Worm (Caenorhabditis elegans) whole organism, midembryonic: ENCODE data around the gene C06A8.8.

Source experiments
- T22C8.4 ChIP-seq: fragments of 200-800 bp; sonication (Bioruptor generic); IDR thresholded peaks from 2 replicates; pipeline ENCODE4 v1.3.6; 2022; ENCODE audit warnings: missing genetic modification characterization, missing compliant biosample characterization
- cog-1 ChIP-seq: sonication (generic microtip); optimal IDR thresholded peaks from 2 replicates; lab custom pipeline; 2016; ENCODE audit warnings: missing genetic modification characterization, missing compliant biosample characterization
- flt-1 ChIP-seq: fragments of 200-800 bp; sonication (Bioruptor generic); IDR thresholded peaks from 2 replicates; pipeline ENCODE4 v1.3.6; 2022; ENCODE audit warnings: missing genetic modification characterization, missing compliant biosample characterization
- klf-2 ChIP-seq: fragments of 200-800 bp; sonication (Bioruptor generic); conservative IDR thresholded peaks from 2 replicates; pipeline ENCODE4 v1.3.6; 2022; ENCODE audit warnings: missing genetic modification reagents, missing genetic modification characterization, missing compliant biosample characterization
- med-1 ChIP-seq: sonication (generic microtip); optimal IDR thresholded peaks from 2 replicates; lab custom pipeline; 2017; ENCODE audit warnings: missing genetic modification characterization, mild to moderate bottlenecking, missing compliant biosample characterization, antibody characterized with exemption, missing genetic modification reagents; ENCODE audit not compliant: insufficient read depth
- ref-1 ChIP-seq: fragments of 200-800 bp; sonication (Bioruptor generic); conservative IDR thresholded peaks from 2 replicates; pipeline ENCODE4 v1.3.6; 2022; ENCODE audit warnings: missing genetic modification reagents, missing genetic modification characterization, missing compliant biosample characterization
- ztf-23 ChIP-seq: fragments of 200-800 bp; sonication (Bioruptor generic); IDR thresholded peaks from 2 replicates; pipeline ENCODE4 v1.3.6; 2022; ENCODE audit warnings: missing genetic modification reagents, missing genetic modification characterization, missing compliant biosample characterization
- ztf-29 ChIP-seq: fragments of 200-800 bp; sonication (Bioruptor generic); IDR thresholded peaks from 2 replicates; pipeline ENCODE4 v1.3.6; 2022; ENCODE audit warnings: missing genetic modification reagents, missing genetic modification characterization, missing compliant biosample characterization

C06A8.8 gene

ce11 chrII:7722784-7723183, 49.0 kb downstream of the C06A8.8 start:
- no peak for TF ChIP-seq ztf-23
- TF ChIP-seq ref-1, result no peak
- TF ChIP-seq ztf-29 (GFP tag; lab: Robert Waterston, UW), result no peak
- no peak for TF ChIP-seq med-1 (GFP tag; lab: Kevin White, UChicago)
- no peak for TF ChIP-seq T22C8.4 (GFP tag; lab: Robert Waterston, UW)

ce11 chrII:7720479-7720878, 51.3 kb downstream of the C06A8.8 start:
- TF ChIP-seq med-1 (GFP tag; lab: Kevin White, UChicago), result no peak
- TF ChIP-seq cog-1 (tag; lab: Kevin White, UChicago), result no peak
- no peak for TF ChIP-seq ref-1

ce11 chrII:7719039-7719438, 52.8 kb downstream of the C06A8.8 start:
- TF ChIP-seq ztf-29 (GFP tag; lab: Robert Waterston, UW) (no peak), flt-1 (no peak), ref-1 (no peak), klf-2 (GFP tag; lab: Robert Waterston, UW) (no peak)

ce11 chrII:7718491-7718890, 53.3 kb downstream of the C06A8.8 start, which contains the start of gene cpna-5:
Gene cpna-5 (minus strand): TSS chrII:7718591.
- no peak for TF ChIP-seq cog-1 (tag; lab: Kevin White, UChicago)
- no peak for TF ChIP-seq ztf-23

ce11 chrII:7716112-7716511, 55.7 kb downstream of the C06A8.8 start:
- TF ChIP-seq ref-1, result no peak
